Worm (Caenorhabditis elegans): ENCODE measurements around the gene F20H11.4.

DNA sequence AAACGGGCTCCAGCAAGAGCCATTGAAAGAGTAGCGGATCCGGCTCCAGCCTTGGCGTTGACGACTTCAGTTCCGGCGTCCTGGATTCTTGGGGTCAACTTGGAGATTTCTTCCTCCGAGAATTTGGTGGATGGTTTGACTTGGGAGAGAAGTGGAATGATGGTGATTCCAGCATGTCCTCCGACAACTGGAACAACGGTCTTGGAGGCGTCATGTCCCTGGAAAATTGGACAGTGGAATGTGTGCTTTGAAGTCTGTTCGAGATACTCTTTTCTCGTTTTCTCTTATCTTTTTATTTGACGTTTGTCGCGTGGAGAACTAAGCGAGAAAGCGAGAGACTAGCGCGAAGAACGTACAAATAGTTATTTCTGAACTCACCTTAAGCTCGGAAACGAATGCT, 1.4 kb upstream of the F20H11.4 start:
- TF ChIP-seq unc-62 (GFP tag; optimal IDR thresholded peaks at IDR 0.05): no peak
- no peak for TF ChIP-seq ekl-4 (GFP tag; IDR thresholded peaks at IDR 0.05)
- TF ChIP-seq egl-18 (GFP tag; IDR thresholded peaks at IDR 0.05): no peak
- no peak for TF ChIP-seq die-1 (tag; optimal IDR thresholded peaks at IDR 0.05)
- TF ChIP-seq hlh-12 (tag; optimal IDR thresholded peaks at IDR 0.05): no peak
- TF ChIP-seq F57C9.4 (tag; optimal IDR thresholded peaks at IDR 0.05): no peak
- TF ChIP-seq snpc-4 (GFP tag; optimal IDR thresholded peaks at IDR 0.05): no peak
- no peak for TF ChIP-seq snpc-4 (tag; optimal IDR thresholded peaks at IDR 0.05)
- no peak for TF ChIP-seq cebp-2 (GFP tag; IDR thresholded peaks at IDR 0.05)
- TF ChIP-seq lin-26 (GFP tag; IDR thresholded peaks at IDR 0.05): no peak
- no peak for TF ChIP-seq madf-10 (tag; optimal IDR thresholded peaks at IDR 0.05)
- TF ChIP-seq ama-1 (optimal IDR thresholded peaks at IDR 0.05): no peak
- no peak for TF ChIP-seq ama-1 (GFP tag; optimal IDR thresholded peaks at IDR 0.05)
- no peak for TF ChIP-seq Y56A3A.18 (GFP tag; IDR thresholded peaks at IDR 0.05)
